Fruit fly (Drosophila melanogaster) whole organism, wandering third instar larva: ENCODE measurements around the gene Imp.

ENCODE experiments used
- Abd-B ChIP-seq: fragments of >200 bp; optimal IDR thresholded peaks from 2 replicates; lab custom pipeline; 2017; ENCODE audit warnings: missing biosample characterization, missing genetic modification characterization
- CG32264 ChIP-seq: fragments of 200-800 bp; sonication (Bioruptor generic); optimal IDR thresholded peaks from 2 replicates; lab custom pipeline; 2016; ENCODE audit warnings: missing biosample characterization, missing genetic modification characterization
- CG9705 ChIP-seq: fragments of 200-800 bp; sonication (Bioruptor generic); optimal IDR thresholded peaks from 2 replicates; lab custom pipeline; 2018; ENCODE audit warnings: missing biosample characterization, mild to moderate bottlenecking, missing genetic modification characterization
- CrebA ChIP-seq: fragments of 200-800 bp; sonication (Bioruptor generic); optimal IDR thresholded peaks from 2 replicates; lab custom pipeline; 2016; ENCODE audit warnings: missing biosample characterization, mild to moderate bottlenecking, missing genetic modification characterization, borderline replicate concordance
- Dfd ChIP-seq: fragments of >200 bp; optimal IDR thresholded peaks from 2 replicates; lab custom pipeline; 2017; ENCODE audit warnings: missing biosample characterization, missing genetic modification characterization
- Dif ChIP-seq: fragments of 200-275, 200-300 bp; sonication (Bioruptor generic); optimal IDR thresholded peaks from 2 replicates; lab custom pipeline; 2018; ENCODE audit warnings: missing biosample characterization, missing genetic modification characterization; ENCODE audit not compliant: partially characterized antibody
- GATAd ChIP-seq: sonication (Bioruptor generic); optimal IDR thresholded peaks from 2 replicates; lab custom pipeline; 2016; ENCODE audit warnings: missing biosample characterization, missing genetic modification characterization
- HLH106 ChIP-seq: fragments of 200-800 bp; optimal IDR thresholded peaks from 3 replicates; lab custom pipeline; 2019; ENCODE audit warnings: missing biosample characterization, mild to moderate bottlenecking, missing genetic modification characterization, moderate library complexity
- Hr78 ChIP-seq: fragments of >200 bp; optimal IDR thresholded peaks from 2 replicates; lab custom pipeline; 2017; ENCODE audit warnings: missing biosample characterization, missing genetic modification characterization
- Jra ChIP-seq: sonication (Bioruptor generic); optimal IDR thresholded peaks from 2 replicates; lab custom pipeline; 2016; ENCODE audit warnings: missing biosample characterization, missing genetic modification characterization
- Mio ChIP-seq: sonication (Bioruptor generic); optimal IDR thresholded peaks from 2 replicates; lab custom pipeline; 2016; ENCODE audit warnings: missing biosample characterization, missing genetic modification characterization
- N ChIP-seq: fragments of >200 bp; optimal IDR thresholded peaks from 2 replicates; lab custom pipeline; 2018; ENCODE audit warnings: missing biosample characterization, missing external identifiers, missing genetic modification characterization
- OdsH ChIP-seq: fragments of 200-800 bp; sonication (Bioruptor generic); optimal IDR thresholded peaks from 2 replicates; lab custom pipeline; 2016; ENCODE audit warnings: missing biosample characterization, mild to moderate bottlenecking, missing genetic modification characterization
- Rel ChIP-seq, 2 experiments: fragments of 200-800 bp; sonication (Bioruptor generic) in 1 of 2; optimal IDR thresholded peaks; 2 replicates in 1 of 2; 3 replicates in 1 of 2; lab custom pipeline; 2016 to 2019; ENCODE audit warnings: mild to moderate bottlenecking in 2 of 2, missing biosample characterization in 2 of 2, missing genetic modification characterization in 2 of 2, moderate library complexity in 1 of 2
- Sp1 ChIP-seq: fragments of 200-800 bp; sonication (Bioruptor generic); optimal IDR thresholded peaks from 3 replicates; lab custom pipeline; 2019; ENCODE audit warnings: missing biosample characterization, mild to moderate bottlenecking, missing genetic modification characterization, moderate library complexity
- Vsx2 ChIP-seq: fragments of 200-300, 225-300 bp; sonication (Bioruptor generic); optimal IDR thresholded peaks from 2 replicates; lab custom pipeline; 2018; ENCODE audit warnings: missing biosample characterization, missing genetic modification characterization; ENCODE audit not compliant: partially characterized antibody
- dmrt93B ChIP-seq: fragments of 200-800 bp; sonication (Bioruptor generic); optimal IDR thresholded peaks from 2 replicates; lab custom pipeline; 2018; ENCODE audit warnings: missing biosample characterization, mild to moderate bottlenecking, missing genetic modification characterization
- dsf ChIP-seq: sonication (Bioruptor generic); optimal IDR thresholded peaks from 2 replicates; lab custom pipeline; 2016; ENCODE audit warnings: missing biosample characterization, missing genetic modification characterization, borderline replicate concordance
- ey ChIP-seq: fragments of 200-800 bp; sonication (Bioruptor generic); optimal IDR thresholded peaks from 2 replicates; lab custom pipeline; 2016; ENCODE audit warnings: missing biosample characterization, missing genetic modification characterization
- foxo ChIP-seq, 2 experiments: fragments of 200-800 bp; sonication (Bioruptor generic); optimal IDR thresholded peaks; 2 replicates in 1 of 2; 3 replicates in 1 of 2; lab custom pipeline; 2016 to 2017; ENCODE audit warnings: missing biosample characterization in 2 of 2, missing genetic modification characterization in 2 of 2
- h ChIP-seq: fragments of 200-800 bp; sonication (Bioruptor generic); optimal IDR thresholded peaks from 3 replicates; lab custom pipeline; 2016; ENCODE audit warnings: missing biosample characterization, mild to moderate bottlenecking, missing genetic modification characterization
- jim ChIP-seq: fragments of 175-275, 200-325 bp; sonication (Bioruptor generic); optimal IDR thresholded peaks from 2 replicates; lab custom pipeline; 2016; ENCODE audit warnings: missing biosample characterization, mild to moderate bottlenecking, missing genetic modification characterization
- pan ChIP-seq: fragments of >200 bp; optimal IDR thresholded peaks from 2 replicates; lab custom pipeline; 2017
- psq ChIP-seq: fragments of 200-800 bp; sonication (Bioruptor generic); optimal IDR thresholded peaks from 3 replicates; lab custom pipeline; 2017; ENCODE audit warnings: missing biosample characterization, mild to moderate bottlenecking, missing genetic modification characterization, moderate library complexity
- rgr ChIP-seq: fragments of 200-800 bp; sonication (Bioruptor generic); optimal IDR thresholded peaks from 3 replicates; lab custom pipeline; 2016; ENCODE audit warnings: missing biosample characterization, mild to moderate bottlenecking, missing genetic modification characterization
- sage ChIP-seq: fragments of 200-800 bp; sonication (Bioruptor generic); optimal IDR thresholded peaks from 2 replicates; lab custom pipeline; 2016; ENCODE audit warnings: missing biosample characterization, mild to moderate bottlenecking, missing genetic modification characterization
- sv ChIP-seq: fragments of 200-800 bp; sonication (Bioruptor generic); optimal IDR thresholded peaks from 3 replicates; lab custom pipeline; 2016; ENCODE audit warnings: missing biosample characterization, missing genetic modification characterization
- tai ChIP-seq: sonication (Bioruptor generic); optimal IDR thresholded peaks from 2 replicates; lab custom pipeline; 2016; ENCODE audit warnings: missing biosample characterization, missing genetic modification characterization
- usp ChIP-seq: fragments of >200 bp; optimal IDR thresholded peaks from 2 replicates; lab custom pipeline; 2017; ENCODE audit warnings: missing biosample characterization, missing genetic modification characterization
- woc ChIP-seq: sonication (Bioruptor generic); optimal IDR thresholded peaks from 2 replicates; lab custom pipeline; 2016; ENCODE audit warnings: missing biosample characterization, mild to moderate bottlenecking, missing genetic modification characterization

Gene Imp

DNA sequence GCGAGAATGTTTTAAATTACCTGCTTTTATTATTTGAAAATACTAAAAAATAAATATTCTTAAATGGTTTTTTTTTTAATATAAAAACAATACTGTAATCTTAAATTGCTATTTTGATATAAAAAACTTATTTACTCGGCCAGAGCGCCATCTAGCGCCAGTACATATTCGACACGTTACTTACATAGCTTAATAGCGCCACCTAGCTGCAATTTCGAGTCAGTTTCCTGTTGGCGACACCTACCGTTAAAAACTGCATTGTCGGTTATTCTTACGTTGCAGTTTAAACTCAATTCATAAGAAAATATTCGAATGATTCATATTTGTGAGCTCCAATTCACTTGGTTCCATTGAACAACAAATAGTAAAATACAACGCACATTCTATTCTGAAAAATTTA, 8.3 kb upstream of the Imp start (continued):
- TF ChIP-seq h (GFP tag; lab: Kevin White, UChicago) (peak; percentile 46), GATAd (peak; percentile 17), usp (no peak), CrebA (GFP tag; lab: Kevin White, UChicago) (no peak), dmrt93B (GFP tag; lab: Kevin White, UChicago) (peak; percentile 44)

dm6 chrX:10827301-10827700, 3.2 kb upstream of the Imp start:
- TF ChIP-seq Rel (GFP tag; optimal IDR thresholded peaks at IDR 0.05; lab: Kevin White, UChicago), result no peak
- no peak for TF ChIP-seq Rel (tag; optimal IDR thresholded peaks at IDR 0.05; lab: Kevin White, UChicago)
- TF ChIP-seq woc, result no peak
- no peak for TF ChIP-seq jim
- TF ChIP-seq Jra, result no peak
- no peak for TF ChIP-seq sage (GFP tag; lab: Kevin White, UChicago)
- no peak for TF ChIP-seq Abd-B (GFP tag; lab: Kevin White, UChicago)
- peak; percentile 11 for TF ChIP-seq psq (GFP tag; lab: Kevin White, UChicago)
- peak; percentile 18 for TF ChIP-seq Sp1 (GFP tag; lab: Kevin White, UChicago)
- TF ChIP-seq Dfd (GFP tag; lab: Kevin White, UChicago), result no peak
- TF ChIP-seq sv (GFP tag; lab: Kevin White, UChicago), result no peak
- TF ChIP-seq HLH106, result peak; percentile 22
- no peak for TF ChIP-seq N (GFP tag; lab: Kevin White, UChicago)
- TF ChIP-seq, all 38 proteins: peak for 3

DNA sequence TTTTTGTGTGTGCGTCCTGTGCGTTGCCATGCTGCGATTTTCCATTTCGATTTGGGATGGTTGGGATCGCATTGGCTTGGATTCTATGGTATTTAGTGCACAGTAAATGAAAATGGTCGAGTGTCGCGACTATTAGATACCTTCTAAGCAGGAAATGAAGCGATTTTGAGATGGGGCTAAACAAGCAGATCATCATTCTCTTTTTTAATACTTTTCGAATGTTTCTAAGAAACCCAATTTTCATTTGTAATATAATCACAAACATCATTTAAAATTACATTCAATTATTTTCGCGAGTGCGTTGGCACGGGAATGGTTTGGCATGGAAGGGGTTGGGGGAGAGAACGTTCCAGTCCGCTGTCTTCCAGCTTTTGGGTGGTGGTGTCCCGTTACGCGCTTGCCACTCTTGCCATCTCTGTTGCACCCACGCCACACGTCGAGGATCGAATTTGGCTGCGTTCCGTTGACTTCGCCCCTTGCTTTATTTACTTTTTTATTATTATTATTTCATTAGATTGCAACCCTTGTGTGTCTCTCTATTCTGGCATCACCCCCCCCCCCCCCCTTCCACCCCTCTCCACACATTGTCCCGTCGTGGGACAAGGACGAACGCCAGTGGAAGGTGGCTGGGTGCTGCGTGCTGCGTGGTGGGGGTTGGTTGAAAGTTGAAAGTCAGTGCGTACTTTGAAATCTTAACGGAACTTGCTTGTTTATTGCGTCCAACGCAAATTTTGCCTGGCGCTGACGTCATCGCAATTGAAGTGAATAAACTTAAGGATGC, 1.5 kb upstream of the Imp start:
- no peak for TF ChIP-seq ey (GFP tag; lab: Kevin White, UChicago)
- TF ChIP-seq Dfd (GFP tag; lab: Kevin White, UChicago), result peak; percentile 40
- no peak for TF ChIP-seq Sp1 (GFP tag; lab: Kevin White, UChicago)
- TF ChIP-seq pan (lab: Kevin White, UChicago), result no peak
- TF ChIP-seq sage (GFP tag; lab: Kevin White, UChicago), result no peak

DNA sequence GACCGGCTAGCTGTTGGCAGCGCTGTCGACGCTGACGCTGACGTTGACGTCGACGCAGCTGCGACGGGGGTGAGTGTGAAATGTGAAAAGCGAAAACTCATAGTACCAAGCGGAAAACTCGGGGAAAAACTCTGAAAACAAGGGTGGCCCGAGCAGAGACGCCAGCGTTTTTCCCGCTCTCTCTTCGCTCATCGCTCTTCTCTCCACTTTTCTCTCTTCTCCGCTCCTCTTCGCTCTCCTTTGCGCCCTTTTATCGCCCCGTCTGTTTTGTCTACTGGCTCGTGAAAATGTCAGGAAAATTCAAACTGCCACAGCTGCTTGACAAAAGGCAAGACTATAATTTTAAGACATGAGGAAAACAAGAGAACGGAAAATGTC, 647 bp downstream of the Imp start:
- TF ChIP-seq h (GFP tag; lab: Kevin White, UChicago) (no peak), tai (GFP tag; lab: Kevin White, UChicago) (no peak), Hr78 (GFP tag; lab: Kevin White, UChicago) (no peak), N (GFP tag; lab: Kevin White, UChicago) (no peak), rgr (GFP tag; lab: Kevin White, UChicago) (no peak), pan (lab: Kevin White, UChicago) (no peak), Mio (GFP tag; lab: Kevin White, UChicago) (no peak), OdsH (GFP tag; lab: Kevin White, UChicago) (no peak)
- TF ChIP-seq, all 38 proteins: peak for 0

- TF ChIP-seq jim (no peak), Hr78 (GFP tag; lab: Kevin White, UChicago) (no peak), Dif (GFP tag; lab: Kevin White, UChicago) (no peak), sage (GFP tag; lab: Kevin White, UChicago) (no peak), CG9705 (GFP tag; lab: Kevin White, UChicago) (no peak), Abd-B (GFP tag; lab: Kevin White, UChicago) (no peak), psq (GFP tag; lab: Kevin White, UChicago) (no peak), sv (GFP tag; lab: Kevin White, UChicago) (peak; percentile 11)
Measured at dm6 chrX:10822678-10823440, 1.2 kb downstream of the Imp start.

DNA sequence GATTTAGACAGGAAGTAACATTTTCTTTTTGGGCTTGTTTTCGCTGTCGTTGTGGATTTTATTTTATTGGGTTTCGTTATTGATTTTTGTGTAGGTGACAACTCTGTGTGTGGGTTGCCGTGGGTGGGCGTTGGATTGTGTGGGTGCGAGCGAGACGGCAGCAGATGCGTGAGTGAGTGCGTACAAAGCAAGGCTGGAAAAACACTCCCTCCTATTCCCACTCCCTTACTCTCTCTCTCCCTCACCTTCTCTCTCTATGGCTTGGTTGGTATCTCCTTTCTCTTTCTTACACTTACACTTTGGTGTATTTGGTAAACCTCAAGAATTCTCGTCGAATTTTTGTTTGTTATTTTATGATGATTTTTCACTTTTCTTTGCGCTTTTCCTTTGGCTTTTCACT, 2.0 kb downstream of the Imp start:
- TF ChIP-seq CG9705 (GFP tag; lab: Kevin White, UChicago) (no peak), Mio (GFP tag; lab: Kevin White, UChicago) (no peak), dmrt93B (GFP tag; lab: Kevin White, UChicago) (no peak), CG32264 (no peak), dsf (GFP tag; lab: Kevin White, UChicago) (no peak), foxo (GFP tag; optimal IDR thresholded peaks at IDR 0.05; lab: Kevin White, UChicago) (no peak), Abd-B (GFP tag; lab: Kevin White, UChicago) (no peak), Dif (GFP tag; lab: Kevin White, UChicago) (no peak), HLH106 (no peak), sage (GFP tag; lab: Kevin White, UChicago) (no peak), Sp1 (GFP tag; lab: Kevin White, UChicago) (no peak), Vsx2 (GFP tag; lab: Kevin White, UChicago) (no peak), sv (GFP tag; lab: Kevin White, UChicago) (no peak), CrebA (GFP tag; lab: Kevin White, UChicago) (no peak), GATAd (no peak), Dfd (GFP tag; lab: Kevin White, UChicago) (no peak), woc (no peak)
